Worm (Caenorhabditis elegans) whole organism, dauer: ENCODE measurements around the gene F35G2.5.
"Not testable (repeated sequence)": the region's sequence is repeated elsewhere in the genome, so short reads cannot be mapped to it uniquely, and the experiment has no call there.

Experiments used
- unc-62 ChIP-seq: sonication (generic microtip); optimal IDR thresholded peaks from 2 replicates; lab custom pipeline; 2017; ENCODE audit warnings: missing biosample characterization, missing genetic modification reagents, missing genetic modification characterization

F35G2.5 gene

ce11 chrIV:12219309-12219708 is at the start of gene F35G2.5:
TSS of gene F35G2.5 (plus strand) at chrIV:12219609.
- no peak for TF ChIP-seq unc-62 (GFP tag; lab: Kevin White, UChicago)

ce11 chrIV:12178235-12178634 is 41.2 kb upstream of the F35G2.5 start, which contains the start of gene nlr-1:
TSS of gene nlr-1 (minus strand) at chrIV:12178335.
- not testable (repeated sequence) for TF ChIP-seq unc-62 (GFP tag; lab: Kevin White, UChicago)

DNA sequence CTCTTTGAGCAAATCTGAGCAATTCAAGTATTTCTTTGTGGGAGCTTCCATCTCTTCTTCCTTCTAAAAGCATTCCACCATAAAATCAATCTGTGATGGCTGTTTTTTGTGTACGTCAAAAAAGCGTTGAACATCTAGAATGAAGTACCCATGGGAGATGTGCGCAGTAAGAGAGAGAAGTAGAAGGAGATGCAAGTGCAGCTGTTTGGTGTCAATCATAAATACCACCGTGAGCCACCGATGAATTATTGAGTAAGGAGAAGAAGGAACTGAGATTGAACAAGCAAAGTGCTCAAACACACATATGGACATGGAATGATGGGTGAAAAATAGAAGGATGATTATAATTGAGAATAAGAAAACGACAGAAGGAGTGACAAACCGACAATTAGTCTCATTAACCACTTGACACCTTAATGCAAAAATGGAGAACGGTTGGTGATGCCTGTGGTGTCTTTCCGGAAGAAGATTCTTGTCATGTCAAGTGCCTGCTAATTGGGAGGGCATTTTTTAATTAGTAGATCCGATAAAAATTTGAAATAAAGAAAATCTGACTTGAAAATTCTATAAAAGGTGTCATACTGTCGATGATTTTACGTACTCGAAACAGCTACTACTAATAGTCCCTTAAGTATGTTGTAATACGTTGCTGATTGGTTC is 27.2 kb upstream of the F35G2.5 start:
- no peak for TF ChIP-seq unc-62 (GFP tag; lab: Kevin White, UChicago)

ce11 chrIV:12193338-12193737 is 26.1 kb upstream of the F35G2.5 start:
- TF ChIP-seq unc-62 (GFP tag; lab: Kevin White, UChicago): no peak

DNA sequence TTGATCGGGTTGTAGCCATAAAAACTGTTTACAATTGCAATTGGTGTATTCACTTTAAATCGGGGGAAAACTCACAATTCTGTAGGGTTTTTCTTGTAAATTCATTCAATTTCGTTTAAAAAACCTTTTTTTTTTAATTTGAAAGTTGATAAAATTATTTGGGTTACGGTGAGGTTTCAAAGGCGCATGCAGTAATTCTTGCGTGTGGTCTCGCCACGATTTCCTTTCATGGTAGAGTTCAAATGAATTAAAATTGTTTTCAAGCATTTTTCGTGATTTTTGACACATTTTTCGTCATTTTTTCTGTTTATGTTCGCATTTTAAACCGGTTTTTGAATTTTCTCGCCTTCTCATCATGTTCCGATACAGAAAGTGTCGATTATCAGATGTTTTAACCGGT is 24.7 kb upstream of the F35G2.5 start:
- no peak for TF ChIP-seq unc-62 (GFP tag; lab: Kevin White, UChicago)

ce11 chrIV:12196608-12197007 is 22.8 kb upstream of the F35G2.5 start:
- TF ChIP-seq unc-62 (GFP tag; lab: Kevin White, UChicago): no peak

ce11 chrIV:12197679-12198078 is 21.7 kb upstream of the F35G2.5 start:
- TF ChIP-seq unc-62 (GFP tag; lab: Kevin White, UChicago): no peak

ce11 chrIV:12198816-12199215 is 20.6 kb upstream of the F35G2.5 start:
- TF ChIP-seq unc-62 (GFP tag; lab: Kevin White, UChicago): no peak

DNA sequence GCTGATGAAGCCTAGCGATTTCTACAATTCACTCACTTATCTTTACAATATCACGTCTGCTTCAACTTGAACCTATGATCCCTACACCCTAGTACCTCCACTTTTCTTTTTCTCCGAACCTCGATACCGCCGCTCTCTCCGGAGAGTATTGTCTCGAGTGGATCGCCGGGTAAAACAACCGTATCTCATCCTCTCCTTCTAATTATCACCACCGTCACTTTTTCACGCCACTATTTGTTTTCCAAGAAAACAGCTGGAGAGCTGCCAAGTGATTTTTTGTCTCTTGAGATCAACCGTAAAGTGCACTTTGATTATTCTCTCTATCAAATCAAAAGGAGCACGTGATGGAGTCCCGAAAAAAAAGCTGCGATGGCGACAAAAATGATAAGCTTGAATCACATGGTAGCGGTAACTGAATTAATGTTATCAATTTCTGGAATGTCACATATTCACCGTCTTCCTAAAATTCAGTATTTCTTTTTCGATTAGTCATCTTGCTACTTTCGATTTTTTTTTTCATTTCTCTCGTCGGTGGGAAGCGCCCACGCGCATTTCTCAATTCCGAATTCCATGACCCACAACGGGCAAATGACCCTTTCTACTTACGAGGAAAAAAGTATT is 19.8 kb upstream of the F35G2.5 start:
- TF ChIP-seq unc-62 (GFP tag; lab: Kevin White, UChicago): no peak

DNA sequence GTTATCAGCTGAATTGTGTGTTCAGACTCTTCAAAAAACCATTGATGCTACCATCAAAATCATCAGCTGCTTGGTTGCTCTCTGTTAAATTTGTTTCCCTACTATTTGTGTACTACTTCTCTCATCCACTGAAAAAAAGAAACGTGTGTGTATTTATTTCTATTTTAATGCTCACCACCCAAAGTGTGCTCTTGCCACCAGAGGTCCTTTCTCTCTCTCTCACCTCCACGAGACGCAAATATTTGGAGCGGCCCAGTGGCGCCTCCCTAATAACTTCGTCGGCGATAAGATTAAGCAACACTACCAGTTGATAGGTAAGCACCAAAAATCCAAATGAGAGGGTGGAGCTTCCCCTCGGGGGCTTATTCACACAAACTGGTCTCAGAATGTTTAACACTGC is 18.6 kb upstream of the F35G2.5 start:
- TF ChIP-seq unc-62 (GFP tag; lab: Kevin White, UChicago): no peak

ce11 chrIV:12202000-12202399 is 17.4 kb upstream of the F35G2.5 start:
- no peak for TF ChIP-seq unc-62 (GFP tag; lab: Kevin White, UChicago)

- no peak for TF ChIP-seq unc-62 (GFP tag; lab: Kevin White, UChicago)
Observed at ce11 chrIV:12202949-12203348, 16.5 kb upstream of the F35G2.5 start, which contains the start of gene F35G2.1. TSS of gene F35G2.1 (plus strand) at chrIV:12203249.

ce11 chrIV:12203968-12204367 is 15.4 kb upstream of the F35G2.5 start:
- TF ChIP-seq unc-62 (GFP tag; lab: Kevin White, UChicago): no peak

DNA sequence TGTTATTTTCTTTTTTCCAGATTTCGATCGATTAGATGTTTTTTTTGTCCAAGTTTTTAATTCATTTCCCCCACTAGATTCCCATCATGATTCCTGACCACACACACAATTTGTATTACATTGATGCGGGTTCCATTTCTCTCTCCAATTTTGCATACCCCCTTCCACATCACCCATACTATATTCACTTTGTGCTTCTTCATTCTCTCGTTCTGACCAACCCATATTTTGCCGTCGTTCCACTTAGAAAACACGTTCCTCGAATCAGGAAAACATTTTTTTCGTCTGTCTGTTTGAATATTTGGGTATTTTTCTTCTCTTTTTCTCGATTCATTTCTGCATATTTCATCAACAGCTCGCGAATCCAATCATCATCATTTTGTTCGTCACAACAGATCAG is 12.0 kb upstream of the F35G2.5 start:
- TF ChIP-seq unc-62 (GFP tag; lab: Kevin White, UChicago): no peak

DNA sequence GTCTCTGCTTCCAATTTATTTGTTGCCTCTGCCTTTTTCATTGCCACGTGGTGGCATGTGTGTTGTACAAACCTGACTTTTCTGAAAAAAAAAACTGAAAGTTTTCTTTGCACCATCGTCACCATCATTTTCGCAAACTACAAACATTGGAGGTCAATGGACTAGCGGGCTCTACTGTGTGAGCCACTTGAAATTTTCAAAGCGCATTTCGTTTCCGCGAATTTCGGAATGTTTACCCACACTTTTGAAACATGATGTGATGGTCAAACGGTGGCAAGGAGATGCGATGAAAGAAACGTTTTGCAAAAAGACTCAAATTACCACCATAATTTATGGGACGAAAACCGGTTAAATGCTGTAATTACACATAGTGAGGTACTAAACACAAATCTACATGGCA is 11.5 kb upstream of the F35G2.5 start:
- no peak for TF ChIP-seq unc-62 (GFP tag; lab: Kevin White, UChicago)

ce11 chrIV:12208984-12209676 is 10.3 kb upstream of the F35G2.5 start, which contains the start of the genes marb-1 and F35G2.3:
TSS of gene marb-1 (minus strand) at chrIV:12209010.
TSS of gene F35G2.3 (plus strand) at chrIV:12209626.
- TF ChIP-seq unc-62 (GFP tag; lab: Kevin White, UChicago): no peak
